Worm (Caenorhabditis elegans) whole organism, L4 larva: Measurements from ENCODE around the gene acs-11.

ENCODE experiments used
- D1046.2 ChIP-seq: fragments of 200-800 bp; sonication (Bioruptor generic); IDR thresholded peaks from 2 replicates; pipeline ENCODE4 v1.3.6; 2022; ENCODE audit warnings: missing genetic modification characterization, missing compliant biosample characterization
- F44E2.7 ChIP-seq: fragments of 200-800 bp; sonication (Bioruptor generic); IDR thresholded peaks from 2 replicates; pipeline ENCODE4 v2.1.2; 2022; ENCODE audit warnings: missing genetic modification characterization, missing compliant biosample characterization
- Y105C5A.15 ChIP-seq: fragments of 200-800 bp; sonication (Bioruptor generic); IDR thresholded peaks from 2 replicates; pipeline ENCODE4 v1.3.6; 2022; ENCODE audit warnings: missing genetic modification characterization, missing compliant biosample characterization
- Y48G9A.11 ChIP-seq: fragments of 200-800 bp; sonication (Bioruptor generic); IDR thresholded peaks from 2 replicates; pipeline ENCODE4 v1.3.6; 2022; ENCODE audit warnings: missing genetic modification reagents, missing genetic modification characterization, missing compliant biosample characterization
- Y5F2A.4 ChIP-seq: fragments of 200-800 bp; sonication (Bioruptor generic); optimal IDR thresholded peaks from 2 replicates; lab custom pipeline; 2018; ENCODE audit warnings: mild to moderate bottlenecking, missing genetic modification characterization, missing compliant biosample characterization
- ZK337.2 ChIP-seq: fragments of 200-800 bp; sonication (Bioruptor generic); IDR thresholded peaks from 2 replicates; pipeline ENCODE4 v1.3.6; 2022; ENCODE audit warnings: missing genetic modification reagents, missing genetic modification characterization, missing compliant biosample characterization
- ZK546.5 ChIP-seq, 2 experiments: sonication (generic microtip); optimal IDR thresholded peaks; 2 replicates each; lab custom pipeline; 2017; ENCODE audit warnings: missing biosample characterization in 2 of 2, missing genetic modification characterization in 2 of 2
- aly-2 ChIP-seq: sonication (generic microtip); optimal IDR thresholded peaks from 2 replicates; lab custom pipeline; 2018; ENCODE audit warnings: missing biosample characterization, missing genetic modification characterization
- ama-1 ChIP-seq: fragments of 150-350 bp; optimal IDR thresholded peaks from 2 replicates; lab custom pipeline; 2014; ENCODE audit warnings: inconsistent platforms, mixed read lengths
- ceh-82 ChIP-seq: sonication (generic microtip); optimal IDR thresholded peaks from 2 replicates; lab custom pipeline; 2017; ENCODE audit warnings: missing biosample characterization, missing genetic modification characterization
- ces-1 ChIP-seq: fragments of 150-350 bp; sonication (generic microtip); optimal IDR thresholded peaks from 4 replicates; lab custom pipeline; 2014; ENCODE audit warnings: missing biosample characterization, missing genetic modification reagents, missing genetic modification characterization
- daf-16 ChIP-seq, 3 experiments: sonication (generic microtip); optimal IDR thresholded peaks; 2 replicates each; lab custom pipeline; 2016 to 2017; ENCODE audit warnings: missing genetic modification characterization in 3 of 3, missing genetic modification reagents in 3 of 3, mild to moderate bottlenecking in 2 of 3, missing compliant biosample characterization in 2 of 3, missing biosample characterization in 1 of 3, moderate library complexity in 1 of 3
- daf-8 ChIP-seq: fragments of 200-800 bp; sonication (Bioruptor generic); IDR thresholded peaks from 2 replicates; pipeline ENCODE4 v1.3.6; 2022; ENCODE audit warnings: missing genetic modification characterization, missing compliant biosample characterization
- duxl-1 ChIP-seq: sonication (generic microtip); optimal IDR thresholded peaks from 2 replicates; lab custom pipeline; 2016; ENCODE audit warnings: mild to moderate bottlenecking, missing genetic modification characterization, moderate library complexity, missing compliant biosample characterization; ENCODE audit not compliant: poor library complexity
- dve-1 ChIP-seq: sonication (generic microtip); optimal IDR thresholded peaks from 2 replicates; lab custom pipeline; 2017; ENCODE audit warnings: antibody characterized with exemption, mild to moderate bottlenecking, missing genetic modification characterization, missing compliant biosample characterization; ENCODE audit not compliant: insufficient read depth
- egl-27 ChIP-seq: sonication (generic microtip); optimal IDR thresholded peaks from 3 replicates; lab custom pipeline; 2017; ENCODE audit warnings: missing biosample characterization, missing genetic modification reagents, missing genetic modification characterization
- egl-43 ChIP-seq: fragments of 200-800 bp; sonication (Bioruptor generic); IDR thresholded peaks from 2 replicates; pipeline ENCODE4 v1.3.6; 2022; ENCODE audit warnings: missing genetic modification reagents, missing genetic modification characterization, missing compliant biosample characterization
- fkh-10 ChIP-seq: fragments of 150-350 bp; optimal IDR thresholded peaks from 2 replicates; lab custom pipeline; 2014; ENCODE audit warnings: missing biosample characterization, missing genetic modification reagents, missing genetic modification characterization
- hif-1 ChIP-seq, 2 experiments: sonication (generic microtip); optimal IDR thresholded peaks; 2 replicates each; lab custom pipeline; 2016 to 2017; ENCODE audit warnings: missing compliant biosample characterization in 2 of 2, missing genetic modification characterization in 2 of 2, missing genetic modification reagents in 2 of 2, missing genotype in 2 of 2, mild to moderate bottlenecking in 1 of 2
- hlh-11 ChIP-seq: fragments of 200-800 bp; sonication (Bioruptor generic); optimal IDR thresholded peaks from 2 replicates; lab custom pipeline; 2018; ENCODE audit warnings: mild to moderate bottlenecking, missing genetic modification characterization, missing compliant biosample characterization
- hlh-30 ChIP-seq: sonication (generic microtip); optimal IDR thresholded peaks from 2 replicates; lab custom pipeline; 2017; ENCODE audit warnings: antibody characterized with exemption, mild to moderate bottlenecking, missing genetic modification characterization, missing compliant biosample characterization; ENCODE audit not compliant: insufficient read depth
- jun-1 ChIP-seq: fragments of 150-350 bp; optimal IDR thresholded peaks from 2 replicates; lab custom pipeline; 2014; ENCODE audit warnings: missing biosample characterization, missing genetic modification reagents, missing genetic modification characterization
- lim-7 ChIP-seq: fragments of 200-800 bp; sonication (Bioruptor generic); IDR thresholded peaks from 2 replicates; pipeline ENCODE4 v1.3.6; 2022; ENCODE audit warnings: missing genetic modification characterization, missing compliant biosample characterization
- lin-1 ChIP-seq: fragments of 200-800 bp; sonication (Bioruptor generic); IDR thresholded peaks from 2 replicates; pipeline ENCODE4 v1.3.6; 2022; ENCODE audit warnings: missing genetic modification reagents, missing genetic modification characterization, missing compliant biosample characterization
- lin-13 ChIP-seq: fragments of 150-350 bp; optimal IDR thresholded peaks from 2 replicates; lab custom pipeline; 2014; ENCODE audit warnings: missing biosample characterization, missing genetic modification reagents, missing genetic modification characterization
- lin-38 ChIP-seq: fragments of 200-800 bp; sonication (Bioruptor generic); IDR thresholded peaks from 2 replicates; pipeline ENCODE4 v1.3.6; 2022; ENCODE audit warnings: missing genetic modification reagents, missing genetic modification characterization, missing compliant biosample characterization
- lsy-2 ChIP-seq, 2 experiments: fragments of 150-350 bp in 1 of 2; sonication (generic microtip) in 1 of 2; optimal IDR thresholded peaks; 2 replicates each; lab custom pipeline; 2014 to 2017; ENCODE audit warnings: missing biosample characterization in 2 of 2, missing genetic modification characterization in 2 of 2
- mdl-1 ChIP-seq, 2 experiments: fragments of 150-350 bp in 1 of 2; sonication (generic microtip) in 1 of 2; optimal IDR thresholded peaks; 2 replicates each; lab custom pipeline; 2014 to 2017; ENCODE audit warnings: missing biosample characterization in 2 of 2, missing genetic modification characterization in 2 of 2
- mdt-29 ChIP-seq: fragments of 200-800 bp; sonication (Bioruptor generic); IDR thresholded peaks from 2 replicates; pipeline ENCODE4 v1.3.6; 2022; ENCODE audit warnings: missing genetic modification reagents, missing genetic modification characterization, missing compliant biosample characterization
- mep-1 ChIP-seq: fragments of 150-350 bp; sonication (generic microtip); optimal IDR thresholded peaks from 3 replicates; lab custom pipeline; 2014; ENCODE audit warnings: missing biosample characterization, missing genetic modification characterization
- mes-2 ChIP-seq: sonication (generic microtip); optimal IDR thresholded peaks from 2 replicates; lab custom pipeline; 2016; ENCODE audit warnings: missing genotype, mild to moderate bottlenecking, missing genetic modification characterization, missing compliant biosample characterization; ENCODE audit not compliant: poor library complexity, severe bottlenecking
- mxl-2 ChIP-seq: fragments of 200-800 bp; sonication (Bioruptor generic); conservative IDR thresholded peaks from 2 replicates; pipeline ENCODE4 v1.3.6; 2022; ENCODE audit warnings: missing genetic modification reagents, missing genetic modification characterization, missing compliant biosample characterization
- mxl-3 ChIP-seq: fragments of 200-800 bp; sonication (Bioruptor generic); optimal IDR thresholded peaks from 2 replicates; lab custom pipeline; 2018; ENCODE audit warnings: mild to moderate bottlenecking, missing genetic modification characterization, missing compliant biosample characterization
- nhr-102 ChIP-seq: sonication (generic microtip); optimal IDR thresholded peaks from 2 replicates; lab custom pipeline; 2016; ENCODE audit warnings: mild to moderate bottlenecking, missing genetic modification characterization, moderate library complexity, missing compliant biosample characterization
- nhr-11 ChIP-seq: fragments of 150-350 bp; optimal IDR thresholded peaks from 2 replicates; lab custom pipeline; 2014; ENCODE audit warnings: missing biosample characterization, missing genetic modification characterization
- nhr-25 ChIP-seq: sonication (generic microtip); optimal IDR thresholded peaks from 2 replicates; lab custom pipeline; 2017; ENCODE audit warnings: missing genetic modification characterization, mild to moderate bottlenecking, missing compliant biosample characterization, antibody characterized with exemption, moderate library complexity, borderline replicate concordance; ENCODE audit not compliant: insufficient read depth
- nhr-28 ChIP-seq: fragments of 150-350 bp; optimal IDR thresholded peaks from 2 replicates; lab custom pipeline; 2014; ENCODE audit warnings: missing biosample characterization, missing genetic modification characterization
- nhr-6 ChIP-seq: fragments of 150-350 bp; optimal IDR thresholded peaks from 2 replicates; lab custom pipeline; 2014; ENCODE audit warnings: missing biosample characterization, missing genetic modification characterization
- pha-4 ChIP-seq, 2 experiments: fragments of 150-350 bp in 1 of 2; fragments of 200-800 bp in 1 of 2; sonication (Bioruptor generic) in 1 of 2; IDR thresholded peaks in 1 of 2; optimal IDR thresholded peaks in 1 of 2; 2 replicates each; pipeline versions ENCODE4 v1.3.6 to Lab custom; 2014 to 2022; ENCODE audit warnings: missing genetic modification characterization in 2 of 2, missing genetic modification reagents in 2 of 2, missing biosample characterization in 1 of 2, missing compliant biosample characterization in 1 of 2
- php-3 ChIP-seq: fragments of 200-800 bp; sonication (Bioruptor generic); IDR thresholded peaks from 2 replicates; pipeline ENCODE4 v1.3.6; 2022; ENCODE audit warnings: missing genetic modification reagents, missing genetic modification characterization, missing compliant biosample characterization
- pqm-1 ChIP-seq: sonication (generic microtip); optimal IDR thresholded peaks from 2 replicates; lab custom pipeline; 2017; ENCODE audit warnings: missing biosample characterization, missing genetic modification characterization
- saeg-2 ChIP-seq: fragments of 200-800 bp; sonication (Bioruptor generic); IDR thresholded peaks from 2 replicates; pipeline ENCODE4 v1.3.6; 2022; ENCODE audit warnings: missing genetic modification reagents, missing genetic modification characterization, missing compliant biosample characterization
- unc-130 ChIP-seq: sonication (generic microtip); optimal IDR thresholded peaks from 2 replicates; lab custom pipeline; 2016; ENCODE audit warnings: missing genetic modification reagents, missing genetic modification characterization, missing compliant biosample characterization
- unc-62 ChIP-seq, 3 experiments: fragments of 150-350 bp in 1 of 3; sonication (generic microtip); optimal IDR thresholded peaks in 2 of 3; peaks in 1 of 3; 1 replicate in 1 of 3; 2 replicates in 2 of 3; lab custom pipeline; 2014 to 2017; ENCODE audit warnings: missing biosample characterization in 3 of 3, missing genetic modification characterization in 3 of 3, missing genetic modification reagents in 3 of 3, missing genotype in 1 of 3
- vab-7 ChIP-seq: fragments of 200-800 bp; sonication (Bioruptor generic); IDR thresholded peaks from 2 replicates; pipeline ENCODE4 v1.3.6; 2022; ENCODE audit warnings: missing genetic modification reagents, missing genetic modification characterization, missing compliant biosample characterization
- zag-1 ChIP-seq: fragments of 150-350 bp; optimal IDR thresholded peaks from 2 replicates; lab custom pipeline; 2014; ENCODE audit warnings: missing biosample characterization, missing genetic modification characterization
- zfp-2 ChIP-seq: sonication (generic microtip); optimal IDR thresholded peaks from 2 replicates; lab custom pipeline; 2016; ENCODE audit warnings: mild to moderate bottlenecking, missing genetic modification characterization, missing compliant biosample characterization
- zfp-3 ChIP-seq: fragments of 200-800 bp; sonication (Bioruptor generic); conservative IDR thresholded peaks from 2 replicates; pipeline ENCODE4 v1.3.6; 2022; ENCODE audit warnings: missing genetic modification reagents, missing genetic modification characterization, missing compliant biosample characterization

The acs-11 gene

DNA sequence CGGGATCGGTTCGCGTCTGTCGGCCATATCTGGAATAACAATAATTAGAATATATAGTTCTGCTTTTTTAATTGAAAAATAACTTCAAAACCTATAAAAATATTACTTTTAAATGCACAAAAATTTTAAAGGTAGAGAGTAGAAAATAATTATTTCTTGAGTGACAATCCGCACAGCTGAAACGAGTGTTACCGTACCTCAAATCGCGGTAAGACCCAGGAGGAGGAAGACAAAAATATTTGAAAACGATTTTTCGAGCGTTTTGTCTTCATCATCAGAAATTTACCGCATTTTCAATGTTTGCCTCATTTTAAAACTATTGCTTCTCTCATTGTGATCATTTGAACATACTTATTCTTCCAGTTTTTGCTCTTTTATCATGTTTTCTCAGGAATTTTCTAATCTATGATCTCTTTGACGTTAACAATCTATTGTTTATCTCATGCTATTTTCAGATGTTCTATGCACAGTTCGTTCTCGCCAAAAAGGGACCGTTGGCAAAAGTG is 43.6 kb upstream of the acs-11 start, which contains the start of the genes rpn-5 and scc-1:
TSS of gene rpn-5 (minus strand) at position 162 of the 506 bp plus-strand sequence.
TSS of gene scc-1 (plus strand) at position 456 of the 506 bp plus-strand sequence.
- peak; percentile 27 for TF ChIP-seq nhr-25
- TF ChIP-seq mdl-1 (tag; optimal IDR thresholded peaks at IDR 0.05; lab: Kevin White, UChicago): no peak
- TF ChIP-seq vab-7: no peak
- no peak for TF ChIP-seq mxl-3
- TF ChIP-seq mxl-2: no peak
- TF ChIP-seq saeg-2 (GFP tag; lab: Robert Waterston, UW): no peak
- TF ChIP-seq egl-27 (tag; lab: Kevin White, UChicago): no peak
- no peak for TF ChIP-seq Y105C5A.15
- TF ChIP-seq lin-1: no peak
- peak in 1 of 2 experiments; percentile 83 for TF ChIP-seq unc-62 (GFP tag; optimal IDR thresholded peaks at IDR 0.05 in 1 of 2; lab: Kevin White, UChicago)
- no peak for TF ChIP-seq unc-62 (tag; optimal IDR thresholded peaks at IDR 0.05; lab: Kevin White, UChicago)
- peak; percentile 48 for TF ChIP-seq dve-1 (tag; lab: Kevin White, UChicago)
- peak; percentile 53 for TF ChIP-seq nhr-6 (tag; lab: Kevin White, UChicago)
- no peak for TF ChIP-seq ZK337.2
- TF ChIP-seq nhr-28 (tag; lab: Kevin White, UChicago): peak; percentile 31
- no peak for TF ChIP-seq unc-130
- TF ChIP-seq ZK546.5 (tag; optimal IDR thresholded peaks at IDR 0.05; lab: Kevin White, UChicago): peak in 1 of 2 experiments; percentile 36
- TF ChIP-seq lim-7 (GFP tag; lab: Robert Waterston, UW): no peak
- peak; percentile 46 for TF ChIP-seq lin-13 (GFP tag; lab: Kevin White, UChicago)
- no peak for TF ChIP-seq fkh-10 (GFP tag; lab: Kevin White, UChicago)
- peak; percentile 63 for TF ChIP-seq hlh-30 (tag; lab: Kevin White, UChicago)
- TF ChIP-seq ces-1: no peak
- no peak for TF ChIP-seq egl-43 (GFP tag; lab: Robert Waterston, UW)
- TF ChIP-seq hlh-11 (tag; lab: Kevin White, UChicago): peak; percentile 50
- TF ChIP-seq nhr-11 (tag; lab: Kevin White, UChicago): peak; percentile 54
- TF ChIP-seq ama-1 (lab: Kevin White, UChicago): no peak
- TF ChIP-seq php-3 (GFP tag; lab: Robert Waterston, UW): no peak
- TF ChIP-seq pqm-1 (tag; lab: Kevin White, UChicago): no peak
- TF ChIP-seq mep-1 (tag; lab: Kevin White, UChicago): peak; percentile 67
- peak in 1 of 2 experiments; percentile 22 for TF ChIP-seq hif-1 (tag; optimal IDR thresholded peaks at IDR 0.05; lab: Kevin White, UChicago)
- TF ChIP-seq jun-1 (tag; lab: Kevin White, UChicago): no peak
- no peak for TF ChIP-seq ceh-82 (tag; lab: Kevin White, UChicago)
- no peak for TF ChIP-seq aly-2 (tag; lab: Kevin White, UChicago)
- TF ChIP-seq daf-8 (GFP tag; lab: Robert Waterston, UW): no peak
- TF ChIP-seq zfp-3 (GFP tag; lab: Robert Waterston, UW): no peak
- TF ChIP-seq F44E2.7 (GFP tag; lab: Robert Waterston, UW): no peak
- TF ChIP-seq nhr-102 (tag; lab: Kevin White, UChicago): peak; percentile 14
- peak; percentile 98 for TF ChIP-seq D1046.2
- no peak for TF ChIP-seq Y5F2A.4 (GFP tag; lab: Kevin White, UChicago)
- TF ChIP-seq Y48G9A.11 (GFP tag; lab: Robert Waterston, UW): no peak
- peak; percentile 94 to 99 for TF ChIP-seq lsy-2 (tag; optimal IDR thresholded peaks at IDR 0.05; lab: Kevin White, UChicago)
- TF ChIP-seq daf-16 (GFP tag; optimal IDR thresholded peaks at IDR 0.05; lab: Kevin White, UChicago): no peak
- peak; percentile 62 for TF ChIP-seq daf-16 (tag; optimal IDR thresholded peaks at IDR 0.05; lab: Kevin White, UChicago)
- TF ChIP-seq pha-4 (GFP tag; IDR thresholded peaks at IDR 0.05; lab: Robert Waterston, UW): no peak
- no peak for TF ChIP-seq pha-4 (tag; optimal IDR thresholded peaks at IDR 0.05; lab: Kevin White, UChicago)
- TF ChIP-seq duxl-1 (tag; lab: Kevin White, UChicago): peak; percentile 25
- TF ChIP-seq mdt-29 (GFP tag; lab: Robert Waterston, UW): no peak
- TF ChIP-seq zfp-2 (tag; lab: Kevin White, UChicago): no peak
- no peak for TF ChIP-seq zag-1 (tag; lab: Kevin White, UChicago)
- TF ChIP-seq mes-2 (tag; lab: Kevin White, UChicago): peak; percentile 73
- TF ChIP-seq lin-38 (GFP tag; lab: Robert Waterston, UW): peak; percentile 71
